Fruit fly (Drosophila melanogaster) whole organism, prepupa: Measurements from ENCODE around the gene CG8671.
A peak's percentile ranks its signal among the peaks of the same experiment; 100 is the strongest.

Experiments
- Blimp-1 ChIP-seq: fragments of 200-800 bp; sonication (Bioruptor generic); optimal IDR thresholded peaks from 3 replicates; lab custom pipeline; 2017; ENCODE audit warnings: missing biosample characterization, missing genetic modification characterization, mild to moderate bottlenecking, moderate library complexity, missing genetic modification reagents
- CG11762 ChIP-seq: fragments of 200-800 bp; sonication (Bioruptor generic); optimal IDR thresholded peaks from 3 replicates; lab custom pipeline; 2016; ENCODE audit warnings: missing biosample characterization, missing genetic modification characterization; ENCODE audit not compliant: insufficient read depth
- CG11902 ChIP-seq: fragments of 200-800 bp; sonication (Bioruptor generic); optimal IDR thresholded peaks from 3 replicates; lab custom pipeline; 2016; ENCODE audit warnings: missing biosample characterization, missing genetic modification characterization
- CG15336 ChIP-seq: fragments of 200-800 bp; sonication (Bioruptor generic); IDR thresholded peaks from 2 replicates; pipeline ENCODE4 v1.3.6; 2022; ENCODE audit warnings: missing biosample characterization, missing genetic modification characterization
- CG1621 ChIP-seq: fragments of 200-800 bp; sonication (Bioruptor generic); optimal IDR thresholded peaks from 3 replicates; lab custom pipeline; 2018; ENCODE audit warnings: missing biosample characterization, mild to moderate bottlenecking, missing genetic modification characterization
- CG3032 ChIP-seq: fragments of 200-800 bp; optimal IDR thresholded peaks from 2 replicates; lab custom pipeline; 2019; ENCODE audit warnings: missing biosample characterization, mild to moderate bottlenecking, missing genetic modification characterization, moderate library complexity
- CG31627 ChIP-seq: fragments of 200-800 bp; sonication (Bioruptor generic); optimal IDR thresholded peaks from 3 replicates; lab custom pipeline; 2016; ENCODE audit warnings: missing biosample characterization, missing genetic modification characterization
- CG34406 ChIP-seq: fragments of 200-800 bp; sonication (Bioruptor generic); optimal IDR thresholded peaks from 3 replicates; lab custom pipeline; 2016; ENCODE audit warnings: missing biosample characterization, missing genetic modification characterization
- CG3919 ChIP-seq: fragments of 200-800 bp; sonication (Bioruptor generic); optimal IDR thresholded peaks from 3 replicates; lab custom pipeline; 2016; ENCODE audit warnings: missing biosample characterization, missing genetic modification characterization
- CG6163 ChIP-seq: fragments of 200-800 bp; sonication (Bioruptor generic); IDR thresholded peaks from 3 replicates; pipeline ENCODE4 v1.3.6; 2022; ENCODE audit warnings: missing biosample characterization, missing genetic modification characterization
- CG6792 ChIP-seq: fragments of 200-800 bp; sonication (Bioruptor generic); optimal IDR thresholded peaks from 3 replicates; lab custom pipeline; 2016; ENCODE audit warnings: missing biosample characterization, missing genetic modification characterization
- CG6808 ChIP-seq: fragments of 200-800 bp; sonication (Bioruptor generic); optimal IDR thresholded peaks from 3 replicates; lab custom pipeline; 2017; ENCODE audit warnings: missing biosample characterization, missing genetic modification characterization, mild to moderate bottlenecking, moderate library complexity, missing genetic modification reagents
- CG6854 ChIP-seq: fragments of 200-800 bp; sonication (Bioruptor generic); optimal IDR thresholded peaks from 2 replicates; lab custom pipeline; 2017; ENCODE audit warnings: missing biosample characterization, mild to moderate bottlenecking, missing genetic modification characterization
- CG8119 ChIP-seq: fragments of 200-800 bp; sonication (Bioruptor generic); IDR thresholded peaks from 3 replicates; pipeline ENCODE4 v1.3.6; 2022; ENCODE audit warnings: missing biosample characterization, missing genetic modification characterization
- CG8632 ChIP-seq: fragments of 200-800 bp; sonication (Bioruptor generic); optimal IDR thresholded peaks from 3 replicates; lab custom pipeline; 2016; ENCODE audit warnings: missing biosample characterization, missing genetic modification characterization
- Eip75B ChIP-seq: fragments of 200-800 bp; sonication (Bioruptor generic); optimal IDR thresholded peaks from 3 replicates; lab custom pipeline; 2016; ENCODE audit warnings: missing biosample characterization, missing genetic modification characterization
- Eip78C ChIP-seq: fragments of 200-800 bp; sonication (Bioruptor generic); peaks from one replicate; lab custom pipeline; 2016; ENCODE audit warnings: missing biosample characterization, missing genetic modification characterization
- Ets96B ChIP-seq: fragments of 200-800 bp; optimal IDR thresholded peaks from 2 replicates; lab custom pipeline; 2019; ENCODE audit warnings: missing biosample characterization, mild to moderate bottlenecking, missing genetic modification characterization, moderate library complexity
- Lpt ChIP-seq: fragments of 200-800 bp; sonication (Bioruptor generic); optimal IDR thresholded peaks from 3 replicates; lab custom pipeline; 2016; ENCODE audit warnings: missing biosample characterization, missing genetic modification characterization
- Met ChIP-seq: fragments of 200-800 bp; sonication (Bioruptor generic); optimal IDR thresholded peaks from 3 replicates; lab custom pipeline; 2016; ENCODE audit warnings: missing biosample characterization, missing genetic modification characterization
- OdsH ChIP-seq: fragments of 200-800 bp; sonication (Bioruptor generic); optimal IDR thresholded peaks from 3 replicates; lab custom pipeline; 2016; ENCODE audit warnings: missing biosample characterization, missing genetic modification characterization
- Smox ChIP-seq: fragments of 200-800 bp; sonication (Bioruptor generic); optimal IDR thresholded peaks from 3 replicates; lab custom pipeline; 2016; ENCODE audit warnings: missing biosample characterization, missing genetic modification characterization
- Sox102F ChIP-seq: fragments of 200-800 bp; sonication (Bioruptor generic); optimal IDR thresholded peaks from 2 replicates; lab custom pipeline; 2016; ENCODE audit warnings: missing biosample characterization, mild to moderate bottlenecking, missing genetic modification characterization
- Sox14 ChIP-seq: fragments of 200-800 bp; sonication (Bioruptor generic); optimal IDR thresholded peaks from 3 replicates; lab custom pipeline; 2016; ENCODE audit warnings: missing biosample characterization, missing genetic modification characterization
- achi ChIP-seq: fragments of 200-800 bp; sonication (Bioruptor generic); optimal IDR thresholded peaks from 3 replicates; lab custom pipeline; 2016; ENCODE audit warnings: missing biosample characterization, missing genetic modification characterization
- acj6 ChIP-seq: fragments of 200-800 bp; sonication (Bioruptor generic); optimal IDR thresholded peaks from 3 replicates; lab custom pipeline; 2016; ENCODE audit warnings: missing biosample characterization, missing genetic modification characterization
- cyc ChIP-seq: fragments of 200-800 bp; sonication (Bioruptor generic); optimal IDR thresholded peaks from 3 replicates; lab custom pipeline; 2016; ENCODE audit warnings: missing biosample characterization, missing genetic modification characterization
- dac ChIP-seq: fragments of 200-800 bp; sonication (Bioruptor generic); optimal IDR thresholded peaks from 2 replicates; lab custom pipeline; 2017; ENCODE audit warnings: missing biosample characterization, mild to moderate bottlenecking, missing genetic modification characterization
- dsx ChIP-seq: fragments of 200-800 bp; optimal IDR thresholded peaks from 3 replicates; lab custom pipeline; 2019; ENCODE audit warnings: missing biosample characterization, mild to moderate bottlenecking, missing genetic modification characterization, moderate library complexity; ENCODE audit not compliant: poor library complexity, severe bottlenecking
- esn ChIP-seq: fragments of 200-800 bp; sonication (Bioruptor generic); optimal IDR thresholded peaks from 2 replicates; lab custom pipeline; 2016; ENCODE audit warnings: missing biosample characterization, mild to moderate bottlenecking, missing genetic modification characterization, moderate library complexity
- fd59A ChIP-seq: fragments of 200-800 bp; sonication (Bioruptor generic); optimal IDR thresholded peaks from 2 replicates; lab custom pipeline; 2017; ENCODE audit warnings: missing biosample characterization, mild to moderate bottlenecking, missing genetic modification characterization, missing genetic modification reagents
- lz ChIP-seq: fragments of 200-800 bp; sonication (Bioruptor generic); optimal IDR thresholded peaks from 3 replicates; lab custom pipeline; 2016; ENCODE audit warnings: missing biosample characterization, missing genetic modification characterization
- net ChIP-seq: fragments of 200-800 bp; sonication (Bioruptor generic); optimal IDR thresholded peaks from 3 replicates; lab custom pipeline; 2016; ENCODE audit warnings: missing biosample characterization, missing genetic modification characterization
- pdm3 ChIP-seq: fragments of 200-800 bp; sonication (Bioruptor generic); optimal IDR thresholded peaks from 3 replicates; lab custom pipeline; 2016; ENCODE audit warnings: missing biosample characterization, missing genetic modification characterization
- salr ChIP-seq, 2 experiments: fragments of 200-800 bp; sonication (Bioruptor generic); optimal IDR thresholded peaks; 3 replicates each; lab custom pipeline; 2016 to 2018; ENCODE audit warnings: missing biosample characterization in 2 of 2, missing genetic modification characterization in 2 of 2, mild to moderate bottlenecking in 1 of 2
- spab ChIP-seq: fragments of 200-800 bp; sonication (Bioruptor generic); optimal IDR thresholded peaks from 2 replicates; lab custom pipeline; 2017; ENCODE audit warnings: missing biosample characterization, mild to moderate bottlenecking, missing genetic modification characterization, missing genetic modification reagents
- svp ChIP-seq: fragments of 200-800 bp; sonication (Bioruptor generic); peaks from one replicate; lab custom pipeline; 2016; ENCODE audit warnings: missing biosample characterization, missing genetic modification characterization
- topi ChIP-seq: fragments of 200-800 bp; sonication (Bioruptor generic); optimal IDR thresholded peaks from 3 replicates; lab custom pipeline; 2016; ENCODE audit warnings: missing biosample characterization, missing genetic modification characterization
- vri ChIP-seq: fragments of 200-800 bp; sonication (Bioruptor generic); optimal IDR thresholded peaks from 3 replicates; lab custom pipeline; 2016; ENCODE audit warnings: missing biosample characterization, mild to moderate bottlenecking, missing genetic modification characterization

Gene CG8671

DNA sequence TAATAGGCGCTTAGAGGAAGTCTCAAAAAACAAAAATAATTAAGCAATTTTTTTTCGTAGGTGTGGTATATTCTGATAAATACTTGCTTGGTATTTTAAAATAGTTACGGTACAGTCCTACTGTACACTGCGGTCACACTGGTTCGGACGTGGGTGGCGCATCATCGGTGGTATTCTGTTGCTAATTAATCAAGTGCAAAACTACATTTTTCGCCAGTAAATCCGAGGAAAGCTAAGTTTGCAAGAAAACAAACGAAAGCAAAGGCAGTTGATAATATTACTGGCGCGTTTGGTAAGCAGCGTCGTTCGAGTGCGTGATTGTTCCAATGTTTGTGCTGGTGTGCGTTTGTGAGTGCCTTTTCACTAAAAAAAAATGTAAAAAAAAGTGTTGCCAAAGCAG, at the start of gene CG8671:
Gene CG8671 (plus strand): TSS at position 125 of the 400 bp plus-strand sequence.
- peak; percentile 27 for TF ChIP-seq esn
- peak; percentile 1 for TF ChIP-seq Smox (GFP tag; lab: Kevin White, UChicago)
- no peak for TF ChIP-seq achi (GFP tag; lab: Kevin White, UChicago)
- peak; percentile 50 for TF ChIP-seq Sox14 (GFP tag; lab: Kevin White, UChicago)
- TF ChIP-seq vri, result peak; percentile 19
- 0 out of 2 replicates have a peak, but pooled peaks have one; percentile 15 for TF ChIP-seq CG15336

- TF ChIP-seq Blimp-1 (GFP tag; lab: Kevin White, UChicago) (no peak), CG6792 (GFP tag; lab: Kevin White, UChicago) (peak; percentile 14), Eip78C (GFP tag; lab: Kevin White, UChicago) (peak; percentile 75), Smox (GFP tag; lab: Kevin White, UChicago) (peak; percentile 62), fd59A (GFP tag; lab: Kevin White, UChicago) (no peak), esn (peak; percentile 68), CG1621 (tag; lab: Kevin White, UChicago) (peak; percentile 62), Sox14 (GFP tag; lab: Kevin White, UChicago) (peak; percentile 43), CG8632 (GFP tag; lab: Kevin White, UChicago) (no peak), CG3919 (GFP tag; lab: Kevin White, UChicago) (peak; percentile 63), CG6163 (GFP tag; lab: Robert Waterston, UW) (0 out of 3 replicates have a peak, but pooled peaks have one; percentile 39), lz (GFP tag; lab: Kevin White, UChicago) (peak; percentile 48), net (GFP tag; lab: Kevin White, UChicago) (no peak), Sox102F (GFP tag; lab: Kevin White, UChicago) (peak; percentile 48), cyc (peak; percentile 65), topi (GFP tag; lab: Kevin White, UChicago) (peak; percentile 63), CG15336 (no peak), svp (GFP tag; lab: Kevin White, UChicago) (peak; percentile 88), OdsH (GFP tag; lab: Kevin White, UChicago) (peak; percentile 39), spab (GFP tag; lab: Kevin White, UChicago) (no peak), Met (GFP tag; lab: Kevin White, UChicago) (peak; percentile 46), Ets96B (peak; percentile 30), acj6 (no peak), CG34406 (GFP tag; lab: Kevin White, UChicago) (no peak), pdm3 (GFP tag; lab: Kevin White, UChicago) (peak; percentile 43), dac (GFP tag; lab: Kevin White, UChicago) (no peak), CG31627 (peak; percentile 49), vri (peak; percentile 59), Eip75B (GFP tag; lab: Kevin White, UChicago) (peak; percentile 58), CG6854 (no peak)
These were observed 47.8 kb upstream of the CG8671 start for dm6 chr2L:21214961-21215362.

DNA sequence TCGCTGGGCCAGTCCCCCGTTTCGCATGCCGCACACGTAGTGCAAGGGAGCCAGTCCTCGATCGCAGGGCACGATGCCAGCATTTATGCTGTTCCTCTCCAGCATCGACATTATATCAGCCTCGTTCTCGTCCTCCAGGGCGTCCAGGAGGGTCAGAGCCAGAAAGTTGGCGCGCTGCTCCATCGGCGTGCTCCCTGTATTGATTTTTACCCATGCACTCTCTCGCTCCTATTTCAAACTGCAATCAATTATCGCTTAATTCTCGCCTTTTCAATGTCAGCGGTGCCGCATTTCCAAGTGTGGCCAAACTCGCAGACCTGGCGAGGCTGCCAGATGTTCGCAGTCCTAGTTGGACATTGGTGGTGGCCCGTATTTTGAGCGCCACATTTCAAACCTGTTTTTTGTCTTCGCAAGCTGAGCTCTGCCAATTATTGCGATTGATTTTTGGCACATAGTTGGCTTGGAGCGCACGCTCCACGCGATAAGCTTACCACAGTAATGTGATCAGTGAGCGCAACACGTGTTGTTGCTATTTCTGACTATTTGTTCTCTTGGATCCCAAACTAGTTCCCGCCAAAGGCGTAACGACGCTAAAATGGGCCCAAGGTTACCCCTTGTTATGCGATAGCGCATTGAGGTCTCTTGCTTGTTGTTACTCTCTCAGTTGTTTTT, 44.4 kb upstream of the CG8671 start, which contains the start of gene CG8679:
Gene CG8679 (minus strand): TSS at position 305 of the 672 bp plus-strand sequence.
- no peak for TF ChIP-seq CG8119
- no peak for TF ChIP-seq net (GFP tag; lab: Kevin White, UChicago)
- TF ChIP-seq CG1621 (tag; lab: Kevin White, UChicago), result peak; percentile 52
- no peak for TF ChIP-seq Ets96B
- no peak for TF ChIP-seq Eip78C (GFP tag; lab: Kevin White, UChicago)
- TF ChIP-seq CG11902 (GFP tag; lab: Kevin White, UChicago), result no peak
- no peak for TF ChIP-seq CG6854
- no peak for TF ChIP-seq Eip75B (GFP tag; lab: Kevin White, UChicago)
- TF ChIP-seq CG6792 (GFP tag; lab: Kevin White, UChicago), result no peak
- TF ChIP-seq fd59A (GFP tag; lab: Kevin White, UChicago), result no peak
- no peak for TF ChIP-seq salr (GFP tag; optimal IDR thresholded peaks at IDR 0.05; lab: Kevin White, UChicago)
- no peak for TF ChIP-seq CG6808 (GFP tag; lab: Kevin White, UChicago)
- no peak for TF ChIP-seq CG3032 (tag; lab: Kevin White, UChicago)
- no peak for TF ChIP-seq CG11762
- TF ChIP-seq acj6, result no peak
- no peak for TF ChIP-seq Lpt (GFP tag; lab: Kevin White, UChicago)
- peak; percentile 24 for TF ChIP-seq dsx (GFP tag; lab: Kevin White, UChicago)
- TF ChIP-seq topi (GFP tag; lab: Kevin White, UChicago), result no peak
- no peak for TF ChIP-seq vri
- TF ChIP-seq Sox14 (GFP tag; lab: Kevin White, UChicago), result no peak
- peak; percentile 72 for TF ChIP-seq svp (GFP tag; lab: Kevin White, UChicago)
- TF ChIP-seq CG6163 (GFP tag; lab: Robert Waterston, UW), result no peak
